Worm (Caenorhabditis elegans): Measurements from ENCODE around the gene daf-3.

DNA sequence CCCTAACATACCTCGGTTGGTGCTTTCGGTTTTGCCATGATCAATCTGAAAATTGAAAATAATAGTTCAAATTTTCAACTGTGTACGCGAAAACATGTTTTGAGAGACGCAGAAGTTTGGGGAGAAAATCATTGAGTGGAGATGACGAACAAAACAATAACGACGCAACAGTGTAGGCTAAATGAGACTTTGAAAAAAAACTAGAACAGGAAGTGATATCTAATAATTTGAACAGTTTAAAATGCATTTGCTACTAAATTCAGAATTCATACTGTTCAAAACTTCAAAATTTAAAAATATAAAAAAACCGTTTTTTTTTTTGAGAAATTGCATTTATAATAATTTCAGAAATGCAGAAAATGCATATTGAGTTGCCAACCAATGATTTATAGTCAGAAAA is 12.2 kb downstream of the daf-3 start, which contains the start of gene F25E2.3:
- TF ChIP-seq B0336.3 (GFP tag; IDR thresholded peaks at IDR 0.05) (no peak), F33H1.4 (GFP tag; IDR thresholded peaks at IDR 0.05) (no peak), attf-3 (GFP tag; conservative IDR thresholded peaks at IDR 0.05) (no peak), ama-1 (optimal IDR thresholded peaks at IDR 0.05) (no peak), ama-1 (GFP tag; optimal IDR thresholded peaks at IDR 0.05) (no peak), F22D6.2 (tag; optimal IDR thresholded peaks at IDR 0.05) (no peak), lin-54 (GFP tag; optimal IDR thresholded peaks at IDR 0.05) (no peak), lag-1 (GFP tag; IDR thresholded peaks at IDR 0.05) (no peak), aptf-3 (GFP tag; IDR thresholded peaks at IDR 0.05) (no peak), nfya-1 (tag; optimal IDR thresholded peaks at IDR 0.05; ENCODE audit: borderline replicate concordance, insufficient read depth) (no peak), ceh-27 (GFP tag; optimal IDR thresholded peaks at IDR 0.05) (no peak), F10E7.11 (tag; optimal IDR thresholded peaks at IDR 0.05) (no peak), ets-4 (GFP tag; optimal IDR thresholded peaks at IDR 0.05) (no peak)
